Fruit fly (Drosophila melanogaster) Kc167 (cell line): ENCODE results near the gene Noa36.

Source experiments
- Myc ChIP-seq: fragments of >200 bp; optimal IDR thresholded peaks from 2 replicates; lab custom pipeline; 2017; ENCODE audit warnings: missing external identifiers
- Sin3A ChIP-seq: fragments of >200 bp; optimal IDR thresholded peaks from 2 replicates; lab custom pipeline; 2018; ENCODE audit warnings: missing external identifiers
- ttk ChIP-seq: sonication (Bioruptor generic); optimal IDR thresholded peaks from 2 replicates; lab custom pipeline; 2017; ENCODE audit warnings: missing external identifiers

- no peak for TF ChIP-seq Myc
- TF ChIP-seq Sin3A (lab: Kevin White, UChicago) = no peak
- TF ChIP-seq ttk (lab: Kevin White, UChicago) = no peak
These were observed 40.3 kb downstream of the Noa36 start for dm6 chr3R:28558801-28559200.
